Worm (Caenorhabditis elegans) whole organism, young adult: ENCODE data around the gene Y45G5AM.9.

Experiments
- B0261.1 ChIP-seq: sonication (generic microtip); optimal IDR thresholded peaks from 2 replicates; lab custom pipeline; 2016; ENCODE audit warnings: mild to moderate bottlenecking, missing genetic modification characterization, moderate library complexity, missing compliant biosample characterization
- cebp-2 ChIP-seq: fragments of 200-800 bp; sonication (Bioruptor generic); IDR thresholded peaks from 2 replicates; pipeline ENCODE4 v1.3.6; 2022; ENCODE audit warnings: missing genetic modification characterization, missing compliant biosample characterization
- ceh-100 ChIP-seq: fragments of 200-800 bp; sonication (Bioruptor generic); IDR thresholded peaks from 2 replicates; pipeline ENCODE4 v1.3.6; 2022; ENCODE audit warnings: missing genetic modification reagents, missing genetic modification characterization, missing compliant biosample characterization
- die-1 ChIP-seq: sonication (generic microtip); optimal IDR thresholded peaks from 2 replicates; lab custom pipeline; 2016; ENCODE audit warnings: missing genotype, mild to moderate bottlenecking, missing genetic modification characterization, missing compliant biosample characterization
- let-526 ChIP-seq: fragments of 200-800 bp; sonication (Bioruptor generic); IDR thresholded peaks from 2 replicates; pipeline ENCODE4 v1.3.6; 2022; ENCODE audit warnings: missing genetic modification reagents, missing genetic modification characterization, missing compliant biosample characterization
- pha-4 ChIP-seq: fragments of 150-350 bp; sonication (generic microtip); optimal IDR thresholded peaks from 2 replicates; lab custom pipeline; 2014; ENCODE audit warnings: missing biosample characterization, missing genetic modification reagents, missing genetic modification characterization
- rpc-1 ChIP-seq, 2 experiments: fragments of 150-350 bp in 1 of 2; sonication (generic microtip) in 1 of 2; optimal IDR thresholded peaks; 2 replicates each; lab custom pipeline; 2014 to 2018; ENCODE audit warnings: missing biosample characterization in 1 of 2, missing genetic modification characterization in 1 of 2, missing genetic modification reagents in 1 of 2, missing genotype in 1 of 2
- snpc-4 ChIP-seq, 5 experiments: fragments of 150-350 bp in 1 of 5; sonication (generic microtip) in 4 of 5; optimal IDR thresholded peaks; 2 replicates each; lab custom pipeline; 2014 to 2018; ENCODE audit warnings: missing genetic modification characterization in 5 of 5, missing biosample characterization in 3 of 5, antibody characterized with exemption in 2 of 5, mild to moderate bottlenecking in 2 of 5, missing compliant biosample characterization in 2 of 5, missing genotype in 2 of 5, moderate library complexity in 2 of 5, missing genetic modification reagents in 1 of 5
- ztf-3 ChIP-seq: fragments of 200-800 bp; sonication (Bioruptor generic); optimal IDR thresholded peaks from 2 replicates; lab custom pipeline; 2018; ENCODE audit warnings: mild to moderate bottlenecking, missing genetic modification characterization, missing compliant biosample characterization
- ztf-6 ChIP-seq: fragments of 200-800 bp; sonication (Bioruptor generic); IDR thresholded peaks from 2 replicates; pipeline ENCODE4 v1.3.6; 2022; ENCODE audit warnings: missing genetic modification reagents, missing genetic modification characterization, missing compliant biosample characterization

DNA sequence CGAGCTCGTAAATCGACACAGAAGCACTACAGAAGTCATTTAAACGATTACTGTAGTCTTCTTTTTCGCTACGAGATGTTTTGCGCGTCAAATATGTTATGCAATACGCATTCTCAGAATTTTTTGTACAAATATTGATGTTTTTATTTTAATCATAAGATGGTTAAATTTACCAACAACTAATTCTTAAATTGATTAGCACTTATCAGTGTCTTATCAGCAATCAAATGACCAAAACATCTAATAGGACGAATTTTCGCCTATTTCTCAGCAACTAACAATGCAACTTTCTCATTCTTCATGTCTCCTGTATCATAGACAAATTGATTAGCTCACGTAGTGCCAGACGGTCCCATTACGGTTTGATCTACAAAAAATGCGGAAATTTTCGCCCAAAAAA, 8.6 kb downstream of the Y45G5AM.9 start:
- TF ChIP-seq pha-4, result no peak
- TF ChIP-seq B0261.1 (tag; lab: Kevin White, UChicago), result no peak
- TF ChIP-seq snpc-4 (GFP tag; optimal IDR thresholded peaks at IDR 0.05; lab: Kevin White, UChicago), result no peak
- no peak for TF ChIP-seq snpc-4 (tag; optimal IDR thresholded peaks at IDR 0.05; lab: Kevin White, UChicago)
- TF ChIP-seq let-526, result no peak
- TF ChIP-seq rpc-1 (optimal IDR thresholded peaks at IDR 0.05; lab: Kevin White, UChicago), result no peak
- no peak for TF ChIP-seq rpc-1 (tag; optimal IDR thresholded peaks at IDR 0.05; lab: Kevin White, UChicago)
- no peak for TF ChIP-seq ztf-6
- TF ChIP-seq ceh-100, result no peak
- no peak for TF ChIP-seq die-1
- no peak for TF ChIP-seq ztf-3 (GFP tag; lab: Kevin White, UChicago)
- TF ChIP-seq cebp-2, result no peak
